Fruit fly (Drosophila melanogaster) whole organism, embryonic: ENCODE data around the gene AspRS-m.

Experiments
- Atf6 ChIP-seq: fragments of 200-800 bp; sonication (Bioruptor generic); IDR thresholded peaks from 2 replicates; pipeline ENCODE4 v1.3.6; 2022; ENCODE audit warnings: missing biosample characterization, missing genetic modification characterization
- Awh ChIP-seq: fragments of 200-800 bp; sonication (Bioruptor generic); IDR thresholded peaks from 2 replicates; pipeline ENCODE4, ENCODE4 v1.3.6; 2022; ENCODE audit warnings: missing biosample characterization, missing genetic modification characterization
- CG10321 ChIP-seq: fragments of 200-800 bp; sonication (Bioruptor generic); IDR thresholded peaks from 2 replicates; pipeline ENCODE4 v1.3.6; 2022; ENCODE audit warnings: missing biosample characterization, missing genetic modification characterization
- CG10366 ChIP-seq: fragments of 200-800 bp; sonication (Bioruptor generic); IDR thresholded peaks from 2 replicates; pipeline ENCODE4 v1.3.6; 2022; ENCODE audit warnings: missing biosample characterization, missing genetic modification characterization
- CG11093 ChIP-seq: fragments of 200-800 bp; sonication (Bioruptor generic); IDR thresholded peaks from 3 replicates; pipeline ENCODE4 v1.3.6; 2022; ENCODE audit warnings: missing biosample characterization, missing genetic modification characterization
- CG12299 ChIP-seq: fragments of 200-800 bp; sonication (Bioruptor generic); optimal IDR thresholded peaks from 2 replicates; lab custom pipeline; 2018; ENCODE audit warnings: missing biosample characterization, mild to moderate bottlenecking, missing genetic modification characterization
- CG14860 ChIP-seq: fragments of 200-800 bp; sonication (Bioruptor generic); IDR thresholded peaks from 3 replicates; pipeline ENCODE4 v1.3.6; 2022; ENCODE audit warnings: missing biosample characterization, missing genetic modification characterization; ENCODE audit not compliant: partially characterized antibody
- CG17385 ChIP-seq: fragments of 200-800 bp; sonication (Bioruptor generic); optimal IDR thresholded peaks from 3 replicates; lab custom pipeline; 2018; ENCODE audit warnings: missing biosample characterization, mild to moderate bottlenecking, missing genetic modification characterization
- CG18011 ChIP-seq: fragments of 200-800 bp; sonication (Bioruptor generic); optimal IDR thresholded peaks from 2 replicates; lab custom pipeline; 2017; ENCODE audit warnings: missing biosample characterization, missing genetic modification characterization, mild to moderate bottlenecking, moderate library complexity, missing genotype
- CG2712 ChIP-seq: fragments of 200-800 bp; optimal IDR thresholded peaks from 3 replicates; lab custom pipeline; 2019; ENCODE audit warnings: missing biosample characterization, mild to moderate bottlenecking, missing genetic modification characterization, moderate library complexity
- CG30431 ChIP-seq: fragments of 200-800 bp; sonication (Bioruptor generic); optimal IDR thresholded peaks from 2 replicates; lab custom pipeline; 2017; ENCODE audit warnings: missing biosample characterization, missing genetic modification characterization
- CG32767 ChIP-seq: fragments of 200-800 bp; sonication (Bioruptor generic); IDR thresholded peaks from 2 replicates; pipeline ENCODE4 v1.3.6; 2022; ENCODE audit warnings: missing biosample characterization, missing genetic modification characterization
- CG34376 ChIP-seq: fragments of 200-800 bp; sonication (Bioruptor generic); optimal IDR thresholded peaks from 2 replicates; lab custom pipeline; 2018; ENCODE audit warnings: missing biosample characterization, mild to moderate bottlenecking, missing genetic modification characterization
- CG3726 ChIP-seq: fragments of 200-800 bp; sonication (Bioruptor generic); IDR thresholded peaks from 3 replicates; pipeline ENCODE4, ENCODE4 v1.3.6; 2022; ENCODE audit warnings: missing biosample characterization, missing genetic modification characterization
- CG5953 ChIP-seq: fragments of 200-800 bp; sonication (Bioruptor generic); IDR thresholded peaks from 2 replicates; pipeline ENCODE4 v1.3.6; 2022; ENCODE audit warnings: missing biosample characterization, missing genetic modification characterization
- CG6254 ChIP-seq: fragments of 200-800 bp; sonication (Bioruptor generic); optimal IDR thresholded peaks from 3 replicates; lab custom pipeline; 2017; ENCODE audit warnings: mild to moderate bottlenecking, missing biosample characterization, missing genetic modification reagents, missing genetic modification characterization
- CG6689 ChIP-seq: fragments of 200-800 bp; sonication (Bioruptor generic); IDR thresholded peaks from 2 replicates; pipeline ENCODE4 v1.3.6; 2022; ENCODE audit warnings: missing biosample characterization, missing genetic modification characterization
- CG6854 ChIP-seq: fragments of 200-800 bp; sonication (Bioruptor generic); optimal IDR thresholded peaks from 3 replicates; lab custom pipeline; 2017; ENCODE audit warnings: missing biosample characterization, mild to moderate bottlenecking, missing genetic modification characterization
- CG7745 ChIP-seq: fragments of 200-800 bp; sonication (Bioruptor generic); optimal IDR thresholded peaks from 2 replicates; lab custom pipeline; 2018; ENCODE audit warnings: missing biosample characterization, mild to moderate bottlenecking, missing genetic modification characterization, moderate library complexity
- CG7839 ChIP-seq: fragments of 200-800 bp; sonication (Bioruptor generic); optimal IDR thresholded peaks from 3 replicates; lab custom pipeline; 2018; ENCODE audit warnings: missing biosample characterization, mild to moderate bottlenecking, missing genetic modification characterization, moderate library complexity
- CG8290 ChIP-seq, 3 experiments: fragments of 200-800 bp; sonication (Bioruptor generic); optimal IDR thresholded peaks; 2 replicates each; lab custom pipeline; 2016 to 2019; ENCODE audit warnings: missing biosample characterization in 3 of 3, missing genetic modification characterization in 3 of 3, mild to moderate bottlenecking in 2 of 3, moderate library complexity in 1 of 3
- CG9609 ChIP-seq: fragments of 200-800 bp; sonication (Bioruptor generic); optimal IDR thresholded peaks from 3 replicates; lab custom pipeline; 2016; ENCODE audit warnings: missing biosample characterization, missing genetic modification characterization
- CG9797 ChIP-seq: fragments of 200-800 bp; sonication (Bioruptor generic); optimal IDR thresholded peaks from 3 replicates; lab custom pipeline; 2018; ENCODE audit warnings: missing biosample characterization, mild to moderate bottlenecking, missing genetic modification characterization
- Chrac-16 ChIP-seq: fragments of 200-800 bp; sonication (Bioruptor generic); optimal IDR thresholded peaks from 3 replicates; lab custom pipeline; 2016; ENCODE audit warnings: missing biosample characterization, missing genetic modification characterization
- CrebB ChIP-seq: fragments of 200-800 bp; sonication (Bioruptor generic); optimal IDR thresholded peaks from 3 replicates; lab custom pipeline; 2018; ENCODE audit warnings: missing biosample characterization, mild to moderate bottlenecking, missing genetic modification characterization
- Dad ChIP-seq: fragments of 200-800 bp; sonication (Bioruptor generic); optimal IDR thresholded peaks from 3 replicates; lab custom pipeline; 2016; ENCODE audit warnings: missing biosample characterization, missing genetic modification characterization
- Eip74EF ChIP-seq, 2 experiments: fragments of 200-800 bp in 1 of 2; fragments of >200 bp in 1 of 2; sonication (Bioruptor generic) in 1 of 2; optimal IDR thresholded peaks; 2 replicates each; lab custom pipeline; 2017 to 2019; ENCODE audit warnings: missing biosample characterization in 2 of 2, missing genetic modification characterization in 2 of 2, mild to moderate bottlenecking in 1 of 2, moderate library complexity in 1 of 2
- Fer2 ChIP-seq: fragments of 200-800 bp; sonication (Bioruptor generic); optimal IDR thresholded peaks from 2 replicates; lab custom pipeline; 2018; ENCODE audit warnings: missing biosample characterization, mild to moderate bottlenecking, missing genetic modification characterization, moderate library complexity
- Lpt ChIP-seq: fragments of >200 bp; optimal IDR thresholded peaks from 2 replicates; lab custom pipeline; 2018; ENCODE audit warnings: missing biosample characterization, missing genetic modification characterization
- Myb ChIP-seq: fragments of 200-800 bp; sonication (Bioruptor generic); optimal IDR thresholded peaks from 2 replicates; lab custom pipeline; 2016; ENCODE audit warnings: missing biosample characterization, missing genetic modification characterization
- NFAT ChIP-seq: fragments of 200-800 bp; sonication (Bioruptor generic); IDR thresholded peaks from 2 replicates; pipeline ENCODE4 v1.3.6; 2022; ENCODE audit warnings: missing biosample characterization, missing genetic modification characterization
- Nf-YA ChIP-seq: fragments of 200-800 bp; sonication (Bioruptor generic); IDR thresholded peaks from 2 replicates; pipeline ENCODE4 v1.3.6; 2022; ENCODE audit warnings: missing biosample characterization, missing genetic modification characterization
- Oli ChIP-seq: fragments of 200-800 bp; sonication (Bioruptor generic); optimal IDR thresholded peaks from 2 replicates; lab custom pipeline; 2018; ENCODE audit warnings: missing biosample characterization, mild to moderate bottlenecking, missing genetic modification characterization, moderate library complexity
- Spps ChIP-seq: fragments of 200-800 bp; sonication (Bioruptor generic); optimal IDR thresholded peaks from 2 replicates; lab custom pipeline; 2018; ENCODE audit warnings: missing biosample characterization, mild to moderate bottlenecking, missing genetic modification characterization
- Xbp1 ChIP-seq: fragments of 200-800 bp; sonication (Bioruptor generic); optimal IDR thresholded peaks from 3 replicates; lab custom pipeline; 2016; ENCODE audit warnings: missing biosample characterization, mild to moderate bottlenecking, missing genetic modification characterization
- abd-A ChIP-seq: fragments of 200-800 bp; sonication (Bioruptor generic); optimal IDR thresholded peaks from 3 replicates; lab custom pipeline; 2019; ENCODE audit warnings: missing biosample characterization, mild to moderate bottlenecking, missing genetic modification characterization, moderate library complexity
- ara ChIP-seq: fragments of 200-800 bp; sonication (Bioruptor generic); IDR thresholded peaks from 2 replicates; pipeline ENCODE4 v1.3.6; 2022; ENCODE audit warnings: missing biosample characterization, missing genetic modification characterization
- ase ChIP-seq: fragments of 200-800 bp; sonication (Bioruptor generic); IDR thresholded peaks from 3 replicates; pipeline ENCODE4 v1.3.6; 2022; ENCODE audit warnings: missing biosample characterization, missing genetic modification characterization
- ato ChIP-seq: fragments of 200-800 bp; sonication (Bioruptor generic); IDR thresholded peaks from 2 replicates; pipeline ENCODE4 v1.3.6; 2022; ENCODE audit warnings: missing biosample characterization, missing genetic modification characterization; ENCODE audit not compliant: partially characterized antibody
- bbx ChIP-seq: fragments of 200-800 bp; sonication (Bioruptor generic); IDR thresholded peaks from 2 replicates; pipeline ENCODE4 v1.3.6; 2022; ENCODE audit warnings: missing biosample characterization, missing genetic modification characterization; ENCODE audit not compliant: partially characterized antibody
- croc ChIP-seq: fragments of 200-800 bp; sonication (Bioruptor generic); conservative IDR thresholded peaks from 3 replicates; pipeline ENCODE4 v1.3.6; 2022; ENCODE audit warnings: missing biosample characterization, missing genetic modification characterization
- fd64A ChIP-seq: fragments of 200-800 bp; sonication (Bioruptor generic); optimal IDR thresholded peaks from 3 replicates; lab custom pipeline; 2018; ENCODE audit warnings: missing biosample characterization, mild to moderate bottlenecking, missing genetic modification characterization
- h ChIP-seq: fragments of >200 bp; optimal IDR thresholded peaks from 2 replicates; lab custom pipeline; 2017
- hb ChIP-seq: fragments of 200-800 bp; sonication (Bioruptor generic); IDR thresholded peaks from 3 replicates; pipeline ENCODE4 v1.3.6; 2022; ENCODE audit warnings: missing biosample characterization, missing genetic modification characterization; ENCODE audit not compliant: partially characterized antibody
- lab ChIP-seq: fragments of 200-800 bp; sonication (Bioruptor generic); optimal IDR thresholded peaks from 3 replicates; lab custom pipeline; 2017; ENCODE audit warnings: missing biosample characterization, missing genetic modification characterization, mild to moderate bottlenecking, moderate library complexity, missing genetic modification reagents
- maf-S ChIP-seq: fragments of 200-800 bp; sonication (Bioruptor generic); optimal IDR thresholded peaks from 2 replicates; lab custom pipeline; 2016; ENCODE audit warnings: missing biosample characterization, missing genetic modification characterization
- p53 ChIP-seq: fragments of 200-800 bp; sonication (Bioruptor generic); optimal IDR thresholded peaks from 2 replicates; lab custom pipeline; 2016; ENCODE audit warnings: missing biosample characterization, missing genetic modification characterization
- seq ChIP-seq: fragments of 200-800 bp; sonication (Bioruptor generic); IDR thresholded peaks from 2 replicates; pipeline ENCODE4 v1.3.6; 2022; ENCODE audit warnings: missing biosample characterization, missing genetic modification characterization
- ssp ChIP-seq: fragments of 200-800 bp; sonication (Bioruptor generic); IDR thresholded peaks from 2 replicates; pipeline ENCODE4 v1.3.6; 2022; ENCODE audit warnings: missing biosample characterization, missing genetic modification characterization
- wek ChIP-seq: fragments of 200-800 bp; sonication (Bioruptor generic); optimal IDR thresholded peaks from 3 replicates; lab custom pipeline; 2018; ENCODE audit warnings: missing biosample characterization, mild to moderate bottlenecking, missing genetic modification characterization, moderate library complexity

Gene AspRS-m

dm6 chr2L:16817421-16818101 lies 9.3 kb upstream of the AspRS-m start (continued):
- TF ChIP-seq Myb (GFP tag; lab: Kevin White, UChicago) (peak; percentile 2), p53 (GFP tag; lab: Kevin White, UChicago) (no peak), NFAT (GFP tag; lab: Robert Waterston, UW) (peak; percentile 32; the same call in 1 of the 2 replicates), Fer2 (tag; lab: Kevin White, UChicago) (no peak), CG8290 (GFP tag; optimal IDR thresholded peaks at IDR 0.05; lab: Kevin White, UChicago) (no peak), CG8290 (tag; optimal IDR thresholded peaks at IDR 0.05; lab: Kevin White, UChicago) (peak in 1 of 2 experiments; percentile 42), Spps (no peak), lab (GFP tag; lab: Kevin White, UChicago) (peak; percentile 9), CG6254 (GFP tag; lab: Kevin White, UChicago) (no peak), CG10366 (GFP tag; lab: Robert Waterston, UW) (peak; percentile 30; the same call in 1 of the 2 replicates), CG6854 (GFP tag; lab: Kevin White, UChicago) (no peak), Nf-YA (no peak), CG6689 (no peak; the same call in 1 of the 2 replicates), CG11093 (no peak), CG18011 (GFP tag; lab: Kevin White, UChicago) (no peak), ato (no peak), CG2712 (no peak), CG14860 (GFP tag; lab: Robert Waterston, UW) (no peak), ase (GFP tag; lab: Robert Waterston, UW) (no peak), croc (GFP tag; lab: Robert Waterston, UW) (no peak), CG32767 (no peak), Chrac-16 (GFP tag; lab: Kevin White, UChicago) (no peak), CrebB (no peak), CG12299 (tag; lab: Kevin White, UChicago) (no peak), ara (GFP tag; lab: Robert Waterston, UW) (no peak), Atf6 (GFP tag; lab: Robert Waterston, UW) (peak; percentile 42; the same call in 1 of the 2 replicates), CG17385 (GFP tag; lab: Kevin White, UChicago) (no peak), CG7839 (tag; lab: Kevin White, UChicago) (peak; percentile 36), h (lab: Kevin White, UChicago) (no peak), abd-A (no peak), CG9609 (peak; percentile 8), CG9797 (GFP tag; lab: Kevin White, UChicago) (no peak), Dad (GFP tag; lab: Kevin White, UChicago) (peak; percentile 38), fd64A (GFP tag; lab: Kevin White, UChicago) (no peak), Oli (tag; lab: Kevin White, UChicago) (peak; percentile 16), maf-S (GFP tag; lab: Kevin White, UChicago) (no peak), CG7745 (tag; lab: Kevin White, UChicago) (no peak), CG10321 (GFP tag; lab: Robert Waterston, UW) (no peak), seq (GFP tag; lab: Robert Waterston, UW) (0 out of 2 replicates have a peak, but pooled peaks have one; percentile 30), wek (GFP tag; lab: Kevin White, UChicago) (no peak), Lpt (no peak), CG5953 (GFP tag; lab: Robert Waterston, UW) (no peak), Eip74EF (GFP tag; optimal IDR thresholded peaks at IDR 0.05; lab: Kevin White, UChicago) (no peak), Awh (GFP tag; lab: Robert Waterston, UW) (no peak), CG30431 (GFP tag; lab: Kevin White, UChicago) (no peak), Xbp1 (GFP tag; lab: Kevin White, UChicago) (peak; percentile 16), CG3726 (GFP tag; lab: Robert Waterston, UW) (no peak), hb (no peak), CG34376 (peak; percentile 22), bbx (no peak), ssp (GFP tag; lab: Robert Waterston, UW) (no peak)
